Worm (Caenorhabditis elegans): ENCODE measurements around the gene Y73C8C.10.

DNA sequence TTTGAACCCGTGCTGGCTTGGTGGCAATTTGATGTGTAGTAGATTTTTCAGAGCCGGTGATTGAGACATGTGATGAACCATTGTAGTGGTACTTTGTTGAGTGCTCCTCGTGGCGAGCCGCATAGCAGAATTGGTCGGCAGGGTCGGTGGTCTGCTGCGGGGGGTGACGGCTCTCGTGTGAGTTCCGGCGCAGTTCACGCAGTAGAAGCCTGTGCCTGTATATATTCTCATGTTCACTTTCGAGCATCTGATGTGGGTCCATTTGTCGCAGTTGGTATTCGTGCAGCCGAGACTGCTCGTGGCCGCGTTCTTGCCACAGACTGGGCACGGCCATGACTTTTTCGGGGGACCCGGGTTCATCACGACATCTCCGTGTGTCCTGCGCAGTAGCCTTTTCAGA lies 34.7 kb upstream of the Y73C8C.10 start:
- TF ChIP-seq fos-1 (tag; optimal IDR thresholded peaks at IDR 0.05) (no peak), nhr-77 (tag; optimal IDR thresholded peaks at IDR 0.05) (no peak)
